Worm (Caenorhabditis elegans): ENCODE data around the gene F42A9.9.

DNA sequence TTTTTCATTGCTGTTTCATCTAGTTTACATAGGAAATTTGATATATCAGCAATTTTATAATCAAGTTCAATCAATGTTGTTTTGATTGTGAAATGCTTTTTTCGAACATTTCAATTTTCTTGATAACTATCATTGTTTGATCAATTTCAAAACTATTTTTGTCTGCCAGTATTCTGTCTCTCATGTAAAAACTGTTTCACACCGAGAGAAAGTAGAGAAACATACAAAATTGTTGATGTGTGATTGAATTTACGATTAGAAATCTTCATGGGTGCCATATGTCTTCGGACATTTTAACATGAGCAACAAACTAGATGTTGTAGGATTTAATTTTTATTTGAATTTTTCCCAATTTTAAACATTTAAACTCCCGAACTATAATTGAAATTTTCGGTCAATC is 12.0 kb upstream of the F42A9.9 start, which contains the start of gene C49C8.2:
- TF ChIP-seq him-1 (tag; optimal IDR thresholded peaks at IDR 0.05) (no peak), dao-5 (tag; optimal IDR thresholded peaks at IDR 0.05) (no peak), W03F9.2 (tag; optimal IDR thresholded peaks at IDR 0.05) (no peak)

Data from whole organism, L4/young adult.